Fruit fly (Drosophila melanogaster) whole organism: ENCODE results near the gene MESR6.

ENCODE experiments used
- CG8478 ChIP-seq: fragments of >200 bp; optimal IDR thresholded peaks from 2 replicates; lab custom pipeline; 2018; ENCODE audit warnings: inconsistent platforms
- Dll ChIP-seq: fragments of >200 bp; optimal IDR thresholded peaks from 2 replicates; lab custom pipeline; 2017
- EcR ChIP-seq, 2 experiments: fragments of >200 bp; optimal IDR thresholded peaks; 2 replicates each; lab custom pipeline; 2017; ENCODE audit warnings: missing biosample characterization in 2 of 2, missing genetic modification characterization in 2 of 2, missing genetic modification reagents in 2 of 2
- pan ChIP-seq: fragments of >200 bp; optimal IDR thresholded peaks from 2 replicates; lab custom pipeline; 2017
- psq ChIP-seq: fragments of >200 bp; optimal IDR thresholded peaks from 2 replicates; lab custom pipeline; 2017
- usp ChIP-seq: fragments of >200 bp; optimal IDR thresholded peaks from 2 replicates; lab custom pipeline; 2017; ENCODE audit warnings: missing biosample characterization, missing genetic modification characterization, mixed read lengths

DNA sequence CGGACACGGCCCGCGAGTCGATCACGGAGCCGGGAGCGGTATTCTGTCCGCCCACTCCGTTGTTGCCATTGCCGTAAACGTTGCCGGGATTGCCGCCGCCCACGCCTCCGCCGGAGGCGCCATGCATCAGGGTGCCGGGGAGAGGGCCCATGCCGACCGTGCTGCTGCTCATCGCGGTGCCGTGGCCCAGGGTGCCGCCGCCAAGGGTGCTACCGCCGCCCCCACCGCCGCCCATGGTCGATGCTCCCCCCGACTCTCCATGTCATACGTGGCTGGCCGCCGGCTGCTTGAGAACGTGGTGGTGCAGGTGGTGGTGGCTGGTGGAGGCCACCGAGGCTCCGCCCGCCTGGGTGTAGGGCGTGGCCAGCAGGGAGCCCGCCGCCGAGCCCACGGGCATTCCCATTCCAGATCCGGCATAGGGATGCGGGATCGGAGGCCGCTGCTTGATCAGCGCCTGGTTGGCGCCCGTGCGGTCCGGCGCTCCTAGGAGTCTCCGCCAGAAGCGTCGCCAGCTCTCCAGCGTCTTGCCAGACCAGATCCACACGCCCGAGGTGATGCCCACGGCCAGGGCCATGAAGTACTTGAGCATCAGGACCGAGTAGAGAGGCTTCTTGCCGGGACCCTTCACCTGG lies 51.6 kb downstream of the MESR6 start:
- TF ChIP-seq psq (lab: Kevin White, UChicago) (no peak), EcR (GFP tag; optimal IDR thresholded peaks at IDR 0.05; lab: Kevin White, UChicago) (no peak), CG8478 (lab: Kevin White, UChicago) (no peak), Dll (lab: Kevin White, UChicago) (no peak), usp (no peak), pan (lab: Kevin White, UChicago) (no peak)
